Fruit fly (Drosophila melanogaster): ENCODE results near the gene CG11322.
A peak's percentile ranks its signal among the peaks of the same experiment; 100 is the strongest.

Gene CG11322

dm6 chr2L:6708997-6709662 is 50.3 kb downstream of the CG11322 start, which contains the start of gene Tsp (continued):
- TF ChIP-seq zen (tag; optimal IDR thresholded peaks at IDR 0.05) (no peak), gfzf (GFP tag; optimal IDR thresholded peaks at IDR 0.05) (peak; percentile 32), CG18599 (GFP tag; optimal IDR thresholded peaks at IDR 0.05) (no peak), CG1792 (GFP tag; optimal IDR thresholded peaks at IDR 0.05) (no peak), CG13894 (tag; optimal IDR thresholded peaks at IDR 0.05) (peak; percentile 13), oc (tag; optimal IDR thresholded peaks at IDR 0.05) (peak; percentile 16), CG10267 (tag; optimal IDR thresholded peaks at IDR 0.05) (peak; percentile 1), ci (GFP tag; IDR thresholded peaks at IDR 0.05) (peak; percentile 17; the same call in 1 of the 3 replicates), E2f2 (GFP tag; IDR thresholded peaks at IDR 0.05) (peak; percentile 5; the same call in 1 of the 2 replicates), HmgD (GFP tag; optimal IDR thresholded peaks at IDR 0.05) (no peak), sug (tag; optimal IDR thresholded peaks at IDR 0.05) (peak; percentile 9), CG7271 (tag; optimal IDR thresholded peaks at IDR 0.05) (peak; percentile 25), Dip3 (GFP tag; optimal IDR thresholded peaks at IDR 0.05) (no peak), D19B (GFP tag; optimal IDR thresholded peaks at IDR 0.05) (no peak), Atf3 (GFP tag; optimal IDR thresholded peaks at IDR 0.05) (no peak), abd-A (tag; optimal IDR thresholded peaks at IDR 0.05) (peak; percentile 64), Hmx (GFP tag; optimal IDR thresholded peaks at IDR 0.05) (no peak), Adf1 (GFP tag; IDR thresholded peaks at IDR 0.05) (peak; percentile 95), CG12769 (tag; optimal IDR thresholded peaks at IDR 0.05) (peak; percentile 82), vvl (GFP tag; IDR thresholded peaks at IDR 0.05) (peak; percentile 54), sd (tag; optimal IDR thresholded peaks at IDR 0.05) (peak; percentile 58), PHDP (tag; optimal IDR thresholded peaks at IDR 0.05) (no peak), CG6254 (GFP tag; optimal IDR thresholded peaks at IDR 0.05) (no peak), CG13287 (GFP tag; IDR thresholded peaks at IDR 0.05; ENCODE audit: partially characterized antibody) (peak; percentile 62; the same call in 1 of the 2 replicates), CG5180 (GFP tag; optimal IDR thresholded peaks at IDR 0.05) (peak; percentile 59), gem (tag; optimal IDR thresholded peaks at IDR 0.05) (peak; percentile 26), CG10565 (GFP tag; optimal IDR thresholded peaks at IDR 0.05) (no peak), crol (GFP tag; IDR thresholded peaks at IDR 0.05) (no peak), CG8290 (GFP tag; optimal IDR thresholded peaks at IDR 0.05) (peak; percentile 5), CG8290 (tag; optimal IDR thresholded peaks at IDR 0.05) (no peak), CG32532 (GFP tag; IDR thresholded peaks at IDR 0.05) (peak; percentile 20; the same call in 1 of the 2 replicates), CG30020 (tag; optimal IDR thresholded peaks at IDR 0.05) (no peak), CG43689 (GFP tag; IDR thresholded peaks at IDR 0.05) (no peak), ara (GFP tag; IDR thresholded peaks at IDR 0.05) (no peak), CG8359 (GFP tag; optimal IDR thresholded peaks at IDR 0.05; ENCODE audit: borderline replicate concordance) (peak; percentile 7), pzg (GFP tag; optimal IDR thresholded peaks at IDR 0.05) (no peak), Tbp (GFP tag; optimal IDR thresholded peaks at IDR 0.05) (no peak), CG12391 (tag; optimal IDR thresholded peaks at IDR 0.05) (peak; percentile 10), chm (GFP tag; IDR thresholded peaks at IDR 0.05) (peak; percentile 35; the same call in 1 of the 2 replicates), CG2678 (tag; optimal IDR thresholded peaks at IDR 0.05) (peak; percentile 8), CG18619 (GFP tag; optimal IDR thresholded peaks at IDR 0.05) (no peak), CG17328 (GFP tag; IDR thresholded peaks at IDR 0.05) (no peak), jumu (GFP tag; optimal IDR thresholded peaks at IDR 0.05) (no peak), CG14014 (GFP tag; IDR thresholded peaks at IDR 0.05) (no peak), so (GFP tag; IDR thresholded peaks at IDR 0.05) (peak; percentile 43; the same call in 1 of the 3 replicates), Ravus (GFP tag; IDR thresholded peaks at IDR 0.05) (no peak), Ets97D (GFP tag; optimal IDR thresholded peaks at IDR 0.05) (peak; percentile 25), otp (GFP tag; IDR thresholded peaks at IDR 0.05) (0 out of 3 replicates have a peak, but pooled peaks have one; percentile 4), nom (GFP tag; optimal IDR thresholded peaks at IDR 0.05) (peak; percentile 46)

Measured in whole organism, embryonic.